Fruit fly (Drosophila melanogaster) whole organism, pupa: Measurements from ENCODE around the gene mus301.

ENCODE experiments used
- CG10348 ChIP-seq: fragments of 200-800 bp; sonication (Bioruptor generic); IDR thresholded peaks from 2 replicates; pipeline ENCODE4 v1.3.6; 2022; ENCODE audit warnings: missing biosample characterization, missing genetic modification characterization
- CG12605 ChIP-seq: fragments of 200-800 bp; sonication (Bioruptor generic); IDR thresholded peaks from 2 replicates; pipeline ENCODE4 v1.3.6; 2022; ENCODE audit warnings: missing biosample characterization, missing genetic modification characterization
- CG13204 ChIP-seq: fragments of 200-800 bp; sonication (Bioruptor generic); optimal IDR thresholded peaks from 2 replicates; lab custom pipeline; 2018; ENCODE audit warnings: missing biosample characterization, mild to moderate bottlenecking, missing genetic modification characterization, moderate library complexity
- CG14655 ChIP-seq: fragments of 200-800 bp; sonication (Bioruptor generic); optimal IDR thresholded peaks from 3 replicates; lab custom pipeline; 2017; ENCODE audit warnings: mild to moderate bottlenecking, missing biosample characterization, missing genetic modification reagents, missing genetic modification characterization
- CG15710 ChIP-seq: fragments of 200-800 bp; sonication (Bioruptor generic); optimal IDR thresholded peaks from 2 replicates; lab custom pipeline; 2018; ENCODE audit warnings: missing biosample characterization, mild to moderate bottlenecking, missing genetic modification characterization, moderate library complexity
- CG17806 ChIP-seq: fragments of 200-800 bp; sonication (Bioruptor generic); optimal IDR thresholded peaks from 2 replicates; lab custom pipeline; 2018; ENCODE audit warnings: missing biosample characterization, mild to moderate bottlenecking, missing genetic modification characterization, moderate library complexity
- CG32121 ChIP-seq: fragments of 200-800 bp; sonication (Bioruptor generic); IDR thresholded peaks from 2 replicates; pipeline ENCODE4 v1.3.6; 2022; ENCODE audit warnings: missing biosample characterization, missing genetic modification characterization
- CG34367 ChIP-seq: fragments of 200-800 bp; sonication (Bioruptor generic); optimal IDR thresholded peaks from 2 replicates; lab custom pipeline; 2018; ENCODE audit warnings: missing biosample characterization, mild to moderate bottlenecking, missing genetic modification characterization
- CG4496 ChIP-seq: fragments of 200-800 bp; sonication (Bioruptor generic); IDR thresholded peaks from 3 replicates; pipeline ENCODE4 v1.3.6; 2022; ENCODE audit warnings: missing biosample characterization, missing genetic modification characterization
- CG8159 ChIP-seq: fragments of 200-800 bp; sonication (Bioruptor generic); optimal IDR thresholded peaks from 3 replicates; lab custom pipeline; 2018; ENCODE audit warnings: missing biosample characterization, mild to moderate bottlenecking, missing genetic modification characterization, moderate library complexity
- CG8301 ChIP-seq: fragments of 200-800 bp; sonication (Bioruptor generic); optimal IDR thresholded peaks from 2 replicates; lab custom pipeline; 2018; ENCODE audit warnings: missing biosample characterization, mild to moderate bottlenecking, missing genetic modification characterization
- CG9948 ChIP-seq: fragments of 200-800 bp; sonication (Bioruptor generic); optimal IDR thresholded peaks from 2 replicates; lab custom pipeline; 2018; ENCODE audit warnings: missing biosample characterization, mild to moderate bottlenecking, missing genetic modification characterization, moderate library complexity
- D1 ChIP-seq: fragments of 200-800 bp; sonication (Bioruptor generic); optimal IDR thresholded peaks from 2 replicates; lab custom pipeline; 2018; ENCODE audit warnings: missing biosample characterization, mild to moderate bottlenecking, missing genetic modification characterization, moderate library complexity
- EcR ChIP-seq: fragments of 200-800 bp; sonication (Bioruptor generic); optimal IDR thresholded peaks from 3 replicates; lab custom pipeline; 2019; ENCODE audit warnings: missing biosample characterization, missing genetic modification characterization, mild to moderate bottlenecking, moderate library complexity, missing genetic modification reagents
- Ets98B ChIP-seq: fragments of 200-800 bp; sonication (Bioruptor generic); IDR thresholded peaks from 2 replicates; pipeline ENCODE4 v1.3.6; 2022; ENCODE audit warnings: missing biosample characterization, missing genetic modification characterization
- Pif1A ChIP-seq: fragments of 200-800 bp; sonication (Bioruptor generic); optimal IDR thresholded peaks from 3 replicates; lab custom pipeline; 2016; ENCODE audit warnings: missing biosample characterization, missing genetic modification characterization
- Pif1B ChIP-seq: fragments of 200-800 bp; sonication (Bioruptor generic); optimal IDR thresholded peaks from 3 replicates; lab custom pipeline; 2016; ENCODE audit warnings: missing biosample characterization, missing genetic modification characterization
- Snoo ChIP-seq: fragments of 200-800 bp; sonication (Bioruptor generic); optimal IDR thresholded peaks from 3 replicates; lab custom pipeline; 2017; ENCODE audit warnings: missing biosample characterization, mild to moderate bottlenecking, missing genetic modification characterization, inconsistent platforms
- fd96Ca ChIP-seq: fragments of 200-800 bp; sonication (Bioruptor generic); IDR thresholded peaks from 3 replicates; pipeline ENCODE4 v1.3.6; 2022; ENCODE audit warnings: missing biosample characterization, missing genetic modification characterization
- gl ChIP-seq: fragments of 200-800 bp; sonication (Bioruptor generic); optimal IDR thresholded peaks from 2 replicates; lab custom pipeline; 2018; ENCODE audit warnings: missing biosample characterization, mild to moderate bottlenecking, missing genetic modification characterization
- rn ChIP-seq: fragments of 200-800 bp; sonication (Bioruptor generic); IDR thresholded peaks from 2 replicates; pipeline ENCODE4 v1.3.6; 2022; ENCODE audit warnings: missing biosample characterization, missing genetic modification characterization

The mus301 gene

DNA sequence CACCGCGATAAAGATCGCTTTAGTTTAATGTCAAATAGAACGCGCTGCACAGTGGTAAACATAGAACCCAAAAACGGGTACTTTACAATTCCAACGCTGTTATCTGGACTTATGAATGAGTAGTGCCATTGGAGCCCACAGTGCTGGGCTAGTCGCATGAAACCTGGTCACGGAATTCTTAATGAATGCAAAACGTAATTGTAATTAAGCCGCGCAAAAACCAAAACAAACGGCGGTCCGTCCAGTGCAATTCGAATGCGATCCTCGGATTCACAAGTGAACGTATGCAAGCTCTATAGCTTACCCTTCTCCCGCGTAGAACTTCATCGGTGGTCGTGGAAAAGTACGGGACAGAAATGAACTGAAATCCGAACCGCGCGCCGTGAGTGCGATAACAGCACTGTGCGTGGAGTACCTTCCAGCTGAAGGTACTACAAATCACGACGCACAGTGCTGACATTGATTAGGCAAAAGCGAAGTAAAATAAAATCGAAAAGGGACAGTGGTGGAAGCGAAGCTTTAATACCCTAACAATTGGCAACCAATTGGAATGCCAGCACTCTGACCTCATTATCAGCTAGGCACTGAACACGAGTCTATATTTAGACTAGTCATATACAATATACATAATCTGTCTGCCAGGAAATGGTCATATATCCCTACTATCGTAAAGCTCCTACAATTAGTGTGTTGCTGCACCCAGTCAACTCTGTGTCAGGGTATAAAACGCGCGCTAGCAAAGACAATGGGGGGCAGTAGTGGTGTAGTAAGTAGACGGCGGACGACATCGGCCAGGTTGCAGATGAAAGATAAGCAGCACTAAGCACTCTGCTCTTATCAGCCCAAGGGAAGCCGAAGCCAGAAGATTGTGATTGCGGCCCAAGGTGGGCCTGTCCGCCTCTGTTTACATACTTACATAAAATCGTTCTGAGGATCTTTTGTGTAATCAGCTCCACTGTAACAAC, 47.9 kb downstream of the mus301 start:
- TF ChIP-seq CG32121 (GFP tag; lab: Robert Waterston, UW): peak; percentile 42; the same call in 1 of the 2 replicates
- TF ChIP-seq EcR (GFP tag; lab: Kevin White, UChicago): peak; percentile 25
- TF ChIP-seq gl (tag; lab: Kevin White, UChicago): no peak
- peak; percentile 72 for TF ChIP-seq fd96Ca
- TF ChIP-seq Ets98B: peak; percentile 53
- peak; percentile 42 for TF ChIP-seq Snoo (tag; lab: Kevin White, UChicago)
- TF ChIP-seq CG4496 (GFP tag; lab: Robert Waterston, UW): peak; percentile 66; the same call in 2 of the 3 replicates
- TF ChIP-seq Pif1B (GFP tag; lab: Kevin White, UChicago): peak; percentile 65
- TF ChIP-seq CG12605: no peak
- TF ChIP-seq CG9948 (tag; lab: Kevin White, UChicago): peak; percentile 48
- TF ChIP-seq CG34367 (tag; lab: Kevin White, UChicago): peak; percentile 36
- peak; percentile 59 for TF ChIP-seq CG8301 (tag; lab: Kevin White, UChicago)
- TF ChIP-seq rn: no peak
- TF ChIP-seq CG8159 (tag; lab: Kevin White, UChicago): peak; percentile 74
- TF ChIP-seq CG15710 (tag; lab: Kevin White, UChicago): peak; percentile 57
- no peak for TF ChIP-seq Pif1A (GFP tag; lab: Kevin White, UChicago)
- peak; percentile 33 for TF ChIP-seq CG17806 (tag; lab: Kevin White, UChicago)
- no peak for TF ChIP-seq CG14655 (GFP tag; lab: Kevin White, UChicago)

DNA sequence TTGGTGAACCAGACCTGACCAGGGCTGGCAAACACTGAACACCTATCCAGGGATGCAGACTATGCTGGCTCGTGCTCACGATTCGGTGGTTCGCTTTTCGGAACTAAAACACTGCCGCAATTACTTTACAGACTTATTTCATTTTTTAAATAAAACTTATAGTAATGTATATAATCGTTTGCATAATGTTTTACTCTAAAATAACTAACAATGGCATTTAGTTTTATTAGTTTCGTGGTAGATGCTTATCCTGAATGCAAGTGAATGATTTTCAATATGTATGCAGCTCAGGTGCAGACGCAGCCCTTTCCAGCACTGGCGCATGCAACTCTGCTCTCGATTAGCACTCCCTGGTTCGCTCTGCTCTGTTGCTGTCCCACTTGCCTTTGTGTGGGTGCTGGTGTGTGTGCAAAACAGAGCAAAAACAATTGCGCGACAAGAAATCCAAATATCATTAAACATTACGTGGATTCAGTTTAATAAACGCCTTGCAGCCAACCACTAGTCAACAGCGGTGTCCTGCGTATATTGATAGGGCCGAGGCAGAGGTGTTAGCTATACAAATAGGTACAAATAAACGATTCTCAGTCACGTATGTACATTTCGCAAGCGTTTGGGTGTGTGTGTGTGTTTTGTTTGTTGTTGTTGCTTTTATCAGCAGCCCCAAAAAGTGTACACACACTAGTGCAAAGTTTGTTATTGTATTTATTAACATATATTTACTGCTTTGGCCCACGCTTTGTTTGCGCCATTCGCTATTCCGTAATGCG, 49.2 kb downstream of the mus301 start, which contains the start of the genes ERR and Atg18a:
TSS of gene ERR (minus strand) at position 45 of the 770 bp plus-strand sequence.
TSS of gene Atg18a (plus strand) at position 231 of the 770 bp plus-strand sequence.
- TF ChIP-seq CG14655 (GFP tag; lab: Kevin White, UChicago): no peak
- peak; percentile 73 for TF ChIP-seq CG9948 (tag; lab: Kevin White, UChicago)
- peak; percentile 73 for TF ChIP-seq Pif1B (GFP tag; lab: Kevin White, UChicago)
- peak; percentile 50; the same call in 1 of the 2 replicates for TF ChIP-seq CG12605
- no peak for TF ChIP-seq D1 (tag; lab: Kevin White, UChicago)
- TF ChIP-seq CG15710 (tag; lab: Kevin White, UChicago): peak; percentile 87
- TF ChIP-seq CG8159 (tag; lab: Kevin White, UChicago): peak; percentile 82
- TF ChIP-seq CG10348: peak; percentile 77
- TF ChIP-seq rn: peak; percentile 84
- TF ChIP-seq fd96Ca: peak; percentile 81
- TF ChIP-seq CG8301 (tag; lab: Kevin White, UChicago): peak; percentile 74
- peak; percentile 89 for TF ChIP-seq CG32121 (GFP tag; lab: Robert Waterston, UW)
- peak; percentile 92 for TF ChIP-seq CG4496 (GFP tag; lab: Robert Waterston, UW)
- TF ChIP-seq Snoo (tag; lab: Kevin White, UChicago): peak; percentile 78
- TF ChIP-seq Pif1A (GFP tag; lab: Kevin White, UChicago): no peak
- peak; percentile 73 for TF ChIP-seq CG17806 (tag; lab: Kevin White, UChicago)
- TF ChIP-seq Ets98B: peak; percentile 82
- TF ChIP-seq CG13204 (GFP tag; lab: Kevin White, UChicago): no peak
- TF ChIP-seq EcR (GFP tag; lab: Kevin White, UChicago): no peak
- peak; percentile 19 for TF ChIP-seq gl (tag; lab: Kevin White, UChicago)
- peak; percentile 69 for TF ChIP-seq CG34367 (tag; lab: Kevin White, UChicago)

DNA sequence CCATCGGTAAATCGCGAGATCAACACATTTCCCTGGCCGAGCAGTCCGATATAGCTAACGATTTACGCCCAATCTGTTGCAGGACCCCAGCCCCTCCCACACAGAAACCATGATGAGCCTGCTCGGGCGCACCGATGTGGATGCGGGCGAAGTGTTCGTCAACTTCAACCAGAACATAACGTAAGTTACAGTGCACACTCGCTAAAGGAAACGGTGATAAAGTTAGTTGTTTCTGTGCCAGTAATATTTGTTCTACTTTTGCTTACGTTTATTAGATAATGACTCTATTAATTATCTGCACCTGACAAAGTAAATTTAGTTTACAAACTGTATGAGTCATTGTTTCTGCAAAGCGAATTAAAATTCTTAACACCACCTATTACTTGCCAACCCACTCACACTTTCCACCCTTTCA, 49.8 kb downstream of the mus301 start:
- TF ChIP-seq Ets98B: peak; percentile 16; the same call in 1 of the 2 replicates
- TF ChIP-seq CG8159 (tag; lab: Kevin White, UChicago): no peak
- 0 out of 2 replicates have a peak, but pooled peaks have one; percentile 30 for TF ChIP-seq CG32121 (GFP tag; lab: Robert Waterston, UW)

DNA sequence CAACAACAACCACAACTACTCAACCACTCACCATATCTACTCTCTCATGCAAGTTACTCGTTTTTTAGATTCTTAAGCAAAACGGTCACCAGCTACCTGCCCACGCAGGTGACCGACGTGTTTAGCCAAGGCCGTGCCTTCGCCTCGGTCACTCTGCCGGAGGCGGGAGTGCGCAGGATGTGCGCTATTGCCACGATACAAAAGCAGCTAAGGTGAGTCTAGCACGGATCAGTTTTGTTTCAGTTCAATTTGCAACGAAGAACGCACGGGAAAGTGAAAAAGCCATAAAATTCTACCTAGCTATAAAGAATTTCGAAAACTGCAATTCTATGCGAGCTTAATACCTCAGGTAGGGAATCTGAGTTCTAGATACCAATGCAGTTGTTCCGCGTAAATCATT, 51.6 kb downstream of the mus301 start:
- no peak for TF ChIP-seq rn
- TF ChIP-seq EcR (GFP tag; lab: Kevin White, UChicago): no peak

DNA sequence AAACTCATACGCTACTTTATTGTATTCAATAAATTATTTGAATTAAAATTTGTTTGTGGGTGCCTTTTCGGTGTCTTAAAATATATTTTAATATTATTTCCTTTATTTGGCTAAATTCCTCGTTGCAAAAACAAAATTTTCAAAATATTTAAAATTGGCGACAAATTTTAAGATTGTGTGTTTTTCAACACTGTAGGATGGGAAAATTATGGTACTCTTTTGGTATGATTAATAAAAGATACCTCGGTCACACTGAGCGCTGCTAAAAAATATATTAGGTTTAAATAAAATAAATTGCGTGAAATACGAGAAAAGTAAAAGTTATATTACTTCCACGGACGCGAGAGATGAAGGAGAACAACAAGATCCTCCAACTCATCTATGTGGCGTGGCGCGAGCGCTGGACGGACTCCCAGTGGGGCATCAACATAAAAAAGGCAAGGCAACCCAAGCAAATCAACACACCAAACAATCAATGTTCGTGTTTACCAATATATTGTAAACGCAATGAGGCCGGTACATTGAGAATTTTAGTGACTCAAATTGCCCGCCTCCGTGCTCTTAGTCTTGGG, 53.5 kb downstream of the mus301 start, which contains the start of gene MED24:
TSS of gene MED24 (plus strand) at position 229 of the 572 bp plus-strand sequence.
- TF ChIP-seq CG34367 (tag; lab: Kevin White, UChicago) (no peak), Pif1B (GFP tag; lab: Kevin White, UChicago) (no peak), CG12605 (no peak), CG4496 (GFP tag; lab: Robert Waterston, UW) (no peak), CG8301 (tag; lab: Kevin White, UChicago) (no peak), EcR (GFP tag; lab: Kevin White, UChicago) (no peak), CG32121 (GFP tag; lab: Robert Waterston, UW) (no peak), D1 (tag; lab: Kevin White, UChicago) (no peak), CG8159 (tag; lab: Kevin White, UChicago) (no peak), Snoo (tag; lab: Kevin White, UChicago) (no peak), Pif1A (GFP tag; lab: Kevin White, UChicago) (no peak), CG13204 (GFP tag; lab: Kevin White, UChicago) (no peak), fd96Ca (no peak), CG17806 (tag; lab: Kevin White, UChicago) (no peak), CG15710 (tag; lab: Kevin White, UChicago) (no peak), rn (no peak)
